Fruit fly (Drosophila melanogaster): ENCODE data around the gene CG3526.
A peak's percentile ranks its signal among the peaks of the same experiment; 100 is the strongest.

The CG3526 gene

dm6 chrX:2919742-2920141 lies 29.2 kb downstream of the CG3526 start, which contains the start of gene CG3588 (continued):
- TF ChIP-seq vnd (GFP tag; IDR thresholded peaks at IDR 0.05; ENCODE audit: partially characterized antibody) (no peak), CG9797 (GFP tag; optimal IDR thresholded peaks at IDR 0.05) (no peak), Adf1 (GFP tag; IDR thresholded peaks at IDR 0.05) (peak; percentile 38; the same call in 1 of the 2 replicates), CG30020 (tag; optimal IDR thresholded peaks at IDR 0.05) (no peak), Dfd (GFP tag; optimal IDR thresholded peaks at IDR 0.05) (no peak), CG15696 (tag; optimal IDR thresholded peaks at IDR 0.05) (no peak), Hmx (GFP tag; optimal IDR thresholded peaks at IDR 0.05) (no peak), CG11456 (GFP tag; IDR thresholded peaks at IDR 0.05) (peak; percentile 88), chinmo (GFP tag; IDR thresholded peaks at IDR 0.05; ENCODE audit: partially characterized antibody) (0 out of 4 replicates have a peak, but pooled peaks have one; percentile 39), CG7928 (GFP tag; optimal IDR thresholded peaks at IDR 0.05) (no peak), NFAT (GFP tag; IDR thresholded peaks at IDR 0.05) (peak; percentile 85), cato (GFP tag; optimal IDR thresholded peaks at IDR 0.05; ENCODE audit: borderline replicate concordance) (no peak), tap (tag; optimal IDR thresholded peaks at IDR 0.05) (peak; percentile 32), Trl (optimal IDR thresholded peaks at IDR 0.05) (no peak), Trl (GFP tag; optimal IDR thresholded peaks at IDR 0.05) (no peak), H2.0 (GFP tag; IDR thresholded peaks at IDR 0.05) (peak; percentile 81), Lim3 (GFP tag; IDR thresholded peaks at IDR 0.05) (no peak), mld (GFP tag; IDR thresholded peaks at IDR 0.05; ENCODE audit: partially characterized antibody) (no peak), CG9817 (tag; optimal IDR thresholded peaks at IDR 0.05) (peak; percentile 75), NfI (GFP tag; optimal IDR thresholded peaks at IDR 0.05) (peak; percentile 81), CG8281 (tag; optimal IDR thresholded peaks at IDR 0.05) (no peak), CG10543 (GFP tag; optimal IDR thresholded peaks at IDR 0.05) (no peak), Oaz (GFP tag; IDR thresholded peaks at IDR 0.05) (peak; percentile 56), lab (GFP tag; optimal IDR thresholded peaks at IDR 0.05) (peak; percentile 83), Spps (tag; optimal IDR thresholded peaks at IDR 0.05) (no peak), CG3281 (GFP tag; optimal IDR thresholded peaks at IDR 0.05) (peak; percentile 78), Med (GFP tag) (peak; percentile 97), hb (GFP tag; IDR thresholded peaks at IDR 0.05; ENCODE audit: partially characterized antibody) (no peak), so (GFP tag; IDR thresholded peaks at IDR 0.05) (no peak), Lpt (GFP tag; optimal IDR thresholded peaks at IDR 0.05) (no peak), NC2β (GFP tag; optimal IDR thresholded peaks at IDR 0.05) (peak; percentile 34), slbo (GFP tag; IDR thresholded peaks at IDR 0.05) (peak; percentile 89), CG11093 (GFP tag; IDR thresholded peaks at IDR 0.05) (peak; percentile 36; the same call in 1 of the 3 replicates), CG11085 (GFP tag; IDR thresholded peaks at IDR 0.05) (peak; percentile 57), wor (GFP tag; IDR thresholded peaks at IDR 0.05) (no peak), tio (GFP tag; optimal IDR thresholded peaks at IDR 0.05) (peak; percentile 47), sna (GFP tag; IDR thresholded peaks at IDR 0.05; ENCODE audit: partially characterized antibody) (no peak), CG4707 (GFP tag; optimal IDR thresholded peaks at IDR 0.05) (no peak), bsh (GFP tag; optimal IDR thresholded peaks at IDR 0.05) (peak in 1 of 2 experiments; percentile 66), Xrp1 (GFP tag; IDR thresholded peaks at IDR 0.05) (peak; percentile 76), Sry-δ (GFP tag; optimal IDR thresholded peaks at IDR 0.05) (no peak), CG8290 (GFP tag; optimal IDR thresholded peaks at IDR 0.05) (no peak), CG8290 (tag; optimal IDR thresholded peaks at IDR 0.05) (peak in 1 of 2 experiments; percentile 66), CG3163 (GFP tag; optimal IDR thresholded peaks at IDR 0.05) (peak; percentile 44), Mrtf (GFP tag; IDR thresholded peaks at IDR 0.05) (peak; percentile 75; the same call in 2 of the 3 replicates), CG4617 (GFP tag; optimal IDR thresholded peaks at IDR 0.05; ENCODE audit: borderline replicate concordance) (no peak), Bgb (GFP tag; IDR thresholded peaks at IDR 0.05; ENCODE audit: partially characterized antibody) (no peak)
